Worm (Caenorhabditis elegans) whole organism, late embryonic: Measurements from ENCODE around the gene nep-24.

Experiments
- C08G9.2 ChIP-seq: sonication (generic microtip); optimal IDR thresholded peaks from 2 replicates; lab custom pipeline; 2016; ENCODE audit warnings: mild to moderate bottlenecking, missing genetic modification characterization, moderate library complexity, missing compliant biosample characterization
- C38D4.7 ChIP-seq: fragments of 200-800 bp; sonication (Bioruptor generic); optimal IDR thresholded peaks from 2 replicates; lab custom pipeline; 2018; ENCODE audit warnings: mild to moderate bottlenecking, missing genetic modification characterization, moderate library complexity, missing compliant biosample characterization
- F13H6.1 ChIP-seq: sonication (generic microtip); optimal IDR thresholded peaks from 2 replicates; lab custom pipeline; 2016; ENCODE audit warnings: missing genetic modification characterization, missing compliant biosample characterization
- K02D7.2 ChIP-seq: sonication (generic microtip); optimal IDR thresholded peaks from 2 replicates; lab custom pipeline; 2017; ENCODE audit warnings: mild to moderate bottlenecking, missing genetic modification characterization, missing compliant biosample characterization
- K09A11.1 ChIP-seq: sonication (generic microtip); optimal IDR thresholded peaks from 2 replicates; lab custom pipeline; 2017; ENCODE audit warnings: antibody characterized with exemption, mild to moderate bottlenecking, missing genetic modification characterization, missing compliant biosample characterization; ENCODE audit not compliant: insufficient read depth
- Y22D7AL.16 ChIP-seq: sonication (generic microtip); optimal IDR thresholded peaks from 2 replicates; lab custom pipeline; 2016; ENCODE audit warnings: missing genetic modification characterization, missing compliant biosample characterization
- ceh-22 ChIP-seq: sonication (generic microtip); optimal IDR thresholded peaks from 2 replicates; lab custom pipeline; 2017; ENCODE audit warnings: missing biosample characterization, missing genetic modification characterization
- ceh-24 ChIP-seq: sonication (generic microtip); optimal IDR thresholded peaks from 2 replicates; lab custom pipeline; 2016; ENCODE audit warnings: mild to moderate bottlenecking, missing genetic modification characterization, missing compliant biosample characterization
- ceh-30 ChIP-seq: fragments of 150-350 bp; optimal IDR thresholded peaks from 2 replicates; lab custom pipeline; 2014; ENCODE audit warnings: missing biosample characterization, missing genetic modification characterization
- ceh-31 ChIP-seq: sonication (generic microtip); optimal IDR thresholded peaks from 2 replicates; lab custom pipeline; 2016; ENCODE audit warnings: missing genetic modification characterization, missing compliant biosample characterization
- ceh-34 ChIP-seq: sonication (generic microtip); optimal IDR thresholded peaks from 2 replicates; lab custom pipeline; 2016; ENCODE audit warnings: mild to moderate bottlenecking, missing genetic modification characterization, missing compliant biosample characterization
- ceh-9 ChIP-seq: sonication (generic microtip); optimal IDR thresholded peaks from 2 replicates; lab custom pipeline; 2016; ENCODE audit warnings: mild to moderate bottlenecking, missing genetic modification characterization, inconsistent platforms, missing compliant biosample characterization
- dmd-4 ChIP-seq: sonication (generic microtip); optimal IDR thresholded peaks from 2 replicates; lab custom pipeline; 2016; ENCODE audit warnings: borderline replicate concordance, missing genetic modification characterization, missing compliant biosample characterization
- dve-1 ChIP-seq: sonication (generic microtip); optimal IDR thresholded peaks from 2 replicates; lab custom pipeline; 2017; ENCODE audit warnings: antibody characterized with exemption, mild to moderate bottlenecking, missing genetic modification characterization, missing compliant biosample characterization
- elt-2 ChIP-seq: sonication (generic microtip); optimal IDR thresholded peaks from 2 replicates; lab custom pipeline; 2016; ENCODE audit warnings: missing genetic modification reagents, missing genetic modification characterization, missing compliant biosample characterization
- elt-4 ChIP-seq: sonication (generic microtip); optimal IDR thresholded peaks from 2 replicates; lab custom pipeline; 2016; ENCODE audit warnings: missing genetic modification characterization, missing compliant biosample characterization
- ets-4 ChIP-seq: sonication (generic microtip); optimal IDR thresholded peaks from 2 replicates; lab custom pipeline; 2016; ENCODE audit warnings: missing genetic modification characterization, missing compliant biosample characterization
- eyg-1 ChIP-seq: sonication (generic microtip); optimal IDR thresholded peaks from 2 replicates; lab custom pipeline; 2016; ENCODE audit warnings: missing genotype, missing genetic modification characterization, missing compliant biosample characterization
- fax-1 ChIP-seq: sonication (generic microtip); optimal IDR thresholded peaks from 2 replicates; lab custom pipeline; 2016; ENCODE audit warnings: missing genotype, missing genetic modification characterization, missing compliant biosample characterization
- fkh-10 ChIP-seq: fragments of 150-350 bp; optimal IDR thresholded peaks from 2 replicates; lab custom pipeline; 2014; ENCODE audit warnings: missing biosample characterization, missing genetic modification reagents, missing genetic modification characterization
- fkh-6 ChIP-seq: sonication (generic microtip); optimal IDR thresholded peaks from 2 replicates; lab custom pipeline; 2016; ENCODE audit warnings: missing genetic modification characterization, missing compliant biosample characterization
- gmeb-2 ChIP-seq: sonication (generic microtip); optimal IDR thresholded peaks from 2 replicates; lab custom pipeline; 2016; ENCODE audit warnings: missing genetic modification characterization, inconsistent platforms, missing compliant biosample characterization
- hlh-15 ChIP-seq: sonication (generic microtip); optimal IDR thresholded peaks from 2 replicates; lab custom pipeline; 2016; ENCODE audit warnings: missing genetic modification characterization, missing compliant biosample characterization
- hlh-6 ChIP-seq: sonication (generic microtip); optimal IDR thresholded peaks from 2 replicates; lab custom pipeline; 2016; ENCODE audit warnings: missing genotype, missing genetic modification characterization, missing compliant biosample characterization
- hlh-8 ChIP-seq: sonication (generic microtip); optimal IDR thresholded peaks from 2 replicates; lab custom pipeline; 2016; ENCODE audit warnings: missing genotype, missing genetic modification characterization, missing compliant biosample characterization
- madf-2 ChIP-seq: sonication (generic microtip); optimal IDR thresholded peaks from 2 replicates; lab custom pipeline; 2017; ENCODE audit warnings: missing genetic modification characterization, missing compliant biosample characterization
- mec-3 ChIP-seq: sonication (generic microtip); optimal IDR thresholded peaks from 2 replicates; lab custom pipeline; 2016; ENCODE audit warnings: borderline replicate concordance, missing genetic modification characterization, missing compliant biosample characterization
- nhr-232 ChIP-seq: sonication (generic microtip); optimal IDR thresholded peaks from 2 replicates; lab custom pipeline; 2016; ENCODE audit warnings: missing genetic modification characterization, missing compliant biosample characterization
- npax-4 ChIP-seq: sonication (generic microtip); optimal IDR thresholded peaks from 2 replicates; lab custom pipeline; 2016; ENCODE audit warnings: missing genetic modification characterization, missing compliant biosample characterization
- odd-2 ChIP-seq: sonication (generic microtip); optimal IDR thresholded peaks from 2 replicates; lab custom pipeline; 2017; ENCODE audit warnings: antibody characterized with exemption, mild to moderate bottlenecking, missing genetic modification characterization, missing compliant biosample characterization
- pag-3 ChIP-seq: sonication (generic microtip); optimal IDR thresholded peaks from 2 replicates; lab custom pipeline; 2016; ENCODE audit warnings: missing compliant biosample characterization, missing genetic modification characterization, borderline replicate concordance
- pat-9 ChIP-seq: fragments of 200-800 bp; sonication (Bioruptor generic); optimal IDR thresholded peaks from 2 replicates; lab custom pipeline; 2018; ENCODE audit warnings: mild to moderate bottlenecking, missing genetic modification characterization, moderate library complexity, missing compliant biosample characterization
- pax-1 ChIP-seq: fragments of 150-350 bp; optimal IDR thresholded peaks from 2 replicates; lab custom pipeline; 2014; ENCODE audit warnings: missing biosample characterization, missing genetic modification characterization
- pqm-1 ChIP-seq: sonication (generic microtip); optimal IDR thresholded peaks from 2 replicates; lab custom pipeline; 2016; ENCODE audit warnings: missing genetic modification characterization, missing compliant biosample characterization
- pros-1 ChIP-seq: fragments of 150-350 bp; optimal IDR thresholded peaks from 2 replicates; lab custom pipeline; 2014; ENCODE audit warnings: missing biosample characterization, missing genetic modification reagents, missing genetic modification characterization
- ref-2 ChIP-seq: sonication (generic microtip); optimal IDR thresholded peaks from 2 replicates; lab custom pipeline; 2016; ENCODE audit warnings: missing genetic modification characterization, missing compliant biosample characterization
- rnt-1 ChIP-seq: sonication (generic microtip); optimal IDR thresholded peaks from 2 replicates; lab custom pipeline; 2016; ENCODE audit warnings: missing genetic modification characterization, missing compliant biosample characterization
- sdc-2 ChIP-seq: sonication (generic microtip); optimal IDR thresholded peaks from 2 replicates; lab custom pipeline; 2016; ENCODE audit warnings: missing genotype, missing genetic modification characterization, missing compliant biosample characterization
- sox-2 ChIP-seq: fragments of 200-800 bp; sonication (Bioruptor generic); IDR thresholded peaks from 2 replicates; pipeline ENCODE4 v1.3.6; 2022; ENCODE audit warnings: missing genetic modification reagents, missing genetic modification characterization, missing compliant biosample characterization
- sox-4 ChIP-seq: sonication (generic microtip); optimal IDR thresholded peaks from 2 replicates; lab custom pipeline; 2017; ENCODE audit warnings: mild to moderate bottlenecking, missing genetic modification characterization, inconsistent platforms, missing compliant biosample characterization
- syd-9 ChIP-seq: sonication (generic microtip); optimal IDR thresholded peaks from 2 replicates; lab custom pipeline; 2016; ENCODE audit warnings: mild to moderate bottlenecking, missing genetic modification characterization, moderate library complexity, missing compliant biosample characterization
- tbx-2 ChIP-seq: sonication (generic microtip); optimal IDR thresholded peaks from 2 replicates; lab custom pipeline; 2016; ENCODE audit warnings: missing genetic modification characterization, missing compliant biosample characterization
- unc-42 ChIP-seq: sonication (generic microtip); optimal IDR thresholded peaks from 2 replicates; lab custom pipeline; 2016; ENCODE audit warnings: missing genotype, missing genetic modification characterization, missing compliant biosample characterization
- ztf-16 ChIP-seq: sonication (generic microtip); optimal IDR thresholded peaks from 2 replicates; lab custom pipeline; 2017; ENCODE audit warnings: missing genetic modification characterization, missing compliant biosample characterization

The nep-24 gene

ce11 chrIV:16926558-16926957 is 2.4 kb downstream of the nep-24 start:
- no peak for TF ChIP-seq pat-9
- TF ChIP-seq ceh-31 (tag; lab: Kevin White, UChicago), result no peak
- TF ChIP-seq hlh-6, result no peak
- no peak for TF ChIP-seq F13H6.1 (tag; lab: Kevin White, UChicago)
- TF ChIP-seq sdc-2 (tag; lab: Kevin White, UChicago), result no peak
- no peak for TF ChIP-seq ztf-16 (tag; lab: Kevin White, UChicago)
- no peak for TF ChIP-seq sox-2
- no peak for TF ChIP-seq C08G9.2 (tag; lab: Kevin White, UChicago)
- TF ChIP-seq hlh-15 (tag; lab: Kevin White, UChicago), result no peak
- TF ChIP-seq sox-4 (tag; lab: Kevin White, UChicago), result no peak
- no peak for TF ChIP-seq syd-9 (tag; lab: Kevin White, UChicago)
- TF ChIP-seq pros-1, result no peak
- no peak for TF ChIP-seq unc-42 (tag; lab: Kevin White, UChicago)
- TF ChIP-seq, all 69 proteins: peak for 0

ce11 chrIV:16931077-16931476 is 6.9 kb downstream of the nep-24 start, which contains the start of gene Y116A8C.49:
Gene Y116A8C.49, minus strand, starts transcription at chrIV:16931177.
- TF ChIP-seq mec-3 (tag; lab: Kevin White, UChicago) (no peak), gmeb-2 (no peak), eyg-1 (tag; lab: Kevin White, UChicago) (no peak), dve-1 (tag; lab: Kevin White, UChicago) (no peak), ztf-16 (tag; lab: Kevin White, UChicago) (no peak), ceh-31 (tag; lab: Kevin White, UChicago) (no peak), pqm-1 (tag; lab: Kevin White, UChicago) (no peak), ref-2 (tag; lab: Kevin White, UChicago) (no peak), hlh-15 (tag; lab: Kevin White, UChicago) (no peak), ceh-9 (no peak), ceh-30 (tag; lab: Kevin White, UChicago) (no peak), rnt-1 (tag; lab: Kevin White, UChicago) (no peak), hlh-8 (tag; lab: Kevin White, UChicago) (no peak), npax-4 (tag; lab: Kevin White, UChicago) (no peak), elt-4 (tag; lab: Kevin White, UChicago) (no peak), Y22D7AL.16 (tag; lab: Kevin White, UChicago) (no peak), hlh-6 (no peak)

ce11 chrIV:16936053-16936452 is 11.9 kb downstream of the nep-24 start:
- TF ChIP-seq ceh-24 (tag; lab: Kevin White, UChicago), result no peak
- TF ChIP-seq nhr-232, result no peak
- no peak for TF ChIP-seq odd-2 (tag; lab: Kevin White, UChicago)

DNA sequence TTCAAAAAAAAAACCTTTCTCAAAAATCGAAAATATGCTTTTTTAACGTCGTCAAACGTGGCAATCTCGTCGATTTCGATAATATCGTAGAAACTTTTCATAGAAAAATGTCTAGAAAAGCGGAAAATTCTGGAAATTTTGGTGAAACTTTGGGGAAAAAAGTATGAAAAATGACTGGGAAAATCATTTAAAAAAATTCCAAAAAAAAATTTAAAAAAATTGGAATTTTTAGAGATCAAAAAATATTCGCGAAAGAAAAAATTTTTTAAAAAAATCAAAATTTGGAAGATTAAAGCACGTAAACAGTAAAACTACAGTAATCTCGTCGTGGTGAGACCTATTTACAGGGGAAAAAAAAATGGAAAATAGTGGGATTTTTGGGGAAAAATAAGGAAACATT is 14.8 kb downstream of the nep-24 start, which contains the start of gene Y116A8C.10:
Gene Y116A8C.10, minus strand, starts transcription at position 101 of the 400 bp plus-strand sequence.
- TF ChIP-seq ceh-22 (tag; lab: Kevin White, UChicago), result no peak
- no peak for TF ChIP-seq K02D7.2 (tag; lab: Kevin White, UChicago)
- no peak for TF ChIP-seq fkh-10 (GFP tag; lab: Kevin White, UChicago)
- no peak for TF ChIP-seq ets-4
- no peak for TF ChIP-seq fkh-6 (tag; lab: Kevin White, UChicago)
- TF ChIP-seq ztf-16 (tag; lab: Kevin White, UChicago), result no peak
- TF ChIP-seq ceh-24 (tag; lab: Kevin White, UChicago), result no peak
- TF ChIP-seq elt-2 (tag; lab: Kevin White, UChicago), result no peak
- TF ChIP-seq pag-3, result no peak

- TF ChIP-seq ceh-34 (peak; percentile 59), syd-9 (tag; lab: Kevin White, UChicago) (peak; percentile 18), unc-42 (tag; lab: Kevin White, UChicago) (peak; percentile 58), sox-2 (no peak), K09A11.1 (peak; percentile 48), madf-2 (tag; lab: Kevin White, UChicago) (peak; percentile 27), ztf-16 (tag; lab: Kevin White, UChicago) (peak; percentile 54), pax-1 (tag; lab: Kevin White, UChicago) (no peak), hlh-15 (tag; lab: Kevin White, UChicago) (peak; percentile 46), tbx-2 (tag; lab: Kevin White, UChicago) (peak; percentile 42), F13H6.1 (tag; lab: Kevin White, UChicago) (peak; percentile 35), gmeb-2 (peak; percentile 56), dmd-4 (peak; percentile 18), Y22D7AL.16 (tag; lab: Kevin White, UChicago) (peak; percentile 45), fax-1 (tag; lab: Kevin White, UChicago) (peak; percentile 44), fkh-6 (tag; lab: Kevin White, UChicago) (no peak), pat-9 (peak; percentile 53), C38D4.7 (GFP tag; lab: Kevin White, UChicago) (peak; percentile 62), ceh-22 (tag; lab: Kevin White, UChicago) (no peak)
Observed at ce11 chrIV:16946746-16947145, 22.6 kb downstream of the nep-24 start, which contains the start of the genes Y116A8C.9 and arf-6. Gene Y116A8C.9, minus strand, starts transcription at chrIV:16946800. Gene arf-6, plus strand, starts transcription at chrIV:16947120.
